Worm (Caenorhabditis elegans): Measurements from ENCODE around the gene D1069.3.

Gene D1069.3

ce11 chrII:347734-348133 lies at the start of gene D1069.3:
TSS of gene D1069.3 (minus strand) at chrII:347891.
- no peak for TF ChIP-seq pha-4 (tag; optimal IDR thresholded peaks at IDR 0.05)
- TF ChIP-seq unc-62 (GFP tag; optimal IDR thresholded peaks at IDR 0.05), result no peak
- peak; percentile 87 for TF ChIP-seq ces-1 (GFP tag; optimal IDR thresholded peaks at IDR 0.05)
- no peak for TF ChIP-seq M03D4.4 (tag; optimal IDR thresholded peaks at IDR 0.05)

- TF ChIP-seq nhr-237 (tag; optimal IDR thresholded peaks at IDR 0.05), result no peak
- no peak for TF ChIP-seq cnd-1 (tag; optimal IDR thresholded peaks at IDR 0.05)
- TF ChIP-seq ceh-43 (GFP tag; optimal IDR thresholded peaks at IDR 0.05), result no peak
- TF ChIP-seq bed-3 (GFP tag; optimal IDR thresholded peaks at IDR 0.05), result no peak
- no peak for TF ChIP-seq lin-32 (GFP tag; optimal IDR thresholded peaks at IDR 0.05)
- TF ChIP-seq nhr-28 (tag; optimal IDR thresholded peaks at IDR 0.05), result no peak
- no peak for TF ChIP-seq tbx-8 (GFP tag; optimal IDR thresholded peaks at IDR 0.05)
- TF ChIP-seq ztf-11 (tag; optimal IDR thresholded peaks at IDR 0.05), result no peak
- no peak for TF ChIP-seq nhr-2 (tag; optimal IDR thresholded peaks at IDR 0.05)
- no peak for TF ChIP-seq mab-5 (tag; optimal IDR thresholded peaks at IDR 0.05)
- no peak for TF ChIP-seq pha-4 (tag; optimal IDR thresholded peaks at IDR 0.05)
- no peak for TF ChIP-seq ceh-39 (tag; optimal IDR thresholded peaks at IDR 0.05)
- no peak for TF ChIP-seq snpc-4 (tag; optimal IDR thresholded peaks at IDR 0.05)
- TF ChIP-seq nhr-76 (tag; optimal IDR thresholded peaks at IDR 0.05), result no peak
- no peak for TF ChIP-seq zip-8 (tag; optimal IDR thresholded peaks at IDR 0.05)
- no peak for TF ChIP-seq unc-120 (tag; optimal IDR thresholded peaks at IDR 0.05; ENCODE audit: poor library complexity, severe bottlenecking)
- TF ChIP-seq mep-1 (tag; optimal IDR thresholded peaks at IDR 0.05), result no peak
Observed at ce11 chrII:388533-388932, 40.8 kb upstream of the D1069.3 start, which contains the start of gene nstp-4. TSS of gene nstp-4 (plus strand) at chrII:388833.

ce11 chrII:387844-388355 lies 40.2 kb upstream of the D1069.3 start:
- TF ChIP-seq nhr-76 (tag; optimal IDR thresholded peaks at IDR 0.05) (no peak), lin-32 (GFP tag; optimal IDR thresholded peaks at IDR 0.05) (no peak)

ce11 chrII:385957-386356 lies 38.3 kb upstream of the D1069.3 start, which contains the start of gene C03H5.3:
TSS of gene C03H5.3 (plus strand) at chrII:386088.
- no peak for TF ChIP-seq blmp-1 (tag; optimal IDR thresholded peaks at IDR 0.05)
- no peak for TF ChIP-seq ham-2 (GFP tag; optimal IDR thresholded peaks at IDR 0.05)
- TF ChIP-seq unc-62 (GFP tag; optimal IDR thresholded peaks at IDR 0.05), result no peak
- TF ChIP-seq snpc-4 (tag; optimal IDR thresholded peaks at IDR 0.05), result no peak
- TF ChIP-seq mep-1 (tag; optimal IDR thresholded peaks at IDR 0.05), result peak; percentile 77
- TF ChIP-seq nhr-237 (tag; optimal IDR thresholded peaks at IDR 0.05), result peak; percentile 35
- peak; percentile 48 for TF ChIP-seq ces-1 (GFP tag; optimal IDR thresholded peaks at IDR 0.05)
- TF ChIP-seq unc-120 (tag; optimal IDR thresholded peaks at IDR 0.05; ENCODE audit: poor library complexity, severe bottlenecking), result no peak
- no peak for TF ChIP-seq mls-2 (tag; optimal IDR thresholded peaks at IDR 0.05)
- no peak for TF ChIP-seq cnd-1 (tag; optimal IDR thresholded peaks at IDR 0.05)
- TF ChIP-seq ceh-83 (GFP tag; optimal IDR thresholded peaks at IDR 0.05), result no peak
- no peak for TF ChIP-seq tbx-8 (GFP tag; optimal IDR thresholded peaks at IDR 0.05)
- TF ChIP-seq lin-13 (tag; optimal IDR thresholded peaks at IDR 0.05), result peak; percentile 24
- TF ChIP-seq nhr-28 (tag; optimal IDR thresholded peaks at IDR 0.05), result no peak
- TF ChIP-seq lsy-2 (tag; optimal IDR thresholded peaks at IDR 0.05), result peak; percentile 10
- TF ChIP-seq pha-4 (tag; optimal IDR thresholded peaks at IDR 0.05), result peak; percentile 22

ce11 chrII:385258-385657 lies 37.6 kb upstream of the D1069.3 start, which contains the start of gene C03H5.5:
TSS of gene C03H5.5 (minus strand) at chrII:385358.
- TF ChIP-seq ceh-43 (GFP tag; optimal IDR thresholded peaks at IDR 0.05) (no peak), lin-13 (tag; optimal IDR thresholded peaks at IDR 0.05) (no peak), lin-32 (GFP tag; optimal IDR thresholded peaks at IDR 0.05) (no peak), unc-39 (tag; optimal IDR thresholded peaks at IDR 0.05) (no peak), lsy-2 (tag; optimal IDR thresholded peaks at IDR 0.05) (no peak), nhr-76 (tag; optimal IDR thresholded peaks at IDR 0.05) (no peak), ztf-11 (tag; optimal IDR thresholded peaks at IDR 0.05) (no peak), mls-2 (tag; optimal IDR thresholded peaks at IDR 0.05) (no peak), bed-3 (GFP tag; optimal IDR thresholded peaks at IDR 0.05) (no peak), tbx-8 (GFP tag; optimal IDR thresholded peaks at IDR 0.05) (no peak), unc-62 (GFP tag; optimal IDR thresholded peaks at IDR 0.05) (no peak), nhr-2 (tag; optimal IDR thresholded peaks at IDR 0.05) (no peak)

ce11 chrII:379935-380334 lies 32.2 kb upstream of the D1069.3 start, which contains the start of gene C03H5.7:
TSS of gene C03H5.7 (plus strand) at chrII:380235.
- TF ChIP-seq ceh-83 (GFP tag; optimal IDR thresholded peaks at IDR 0.05), result no peak
- no peak for TF ChIP-seq tbx-8 (GFP tag; optimal IDR thresholded peaks at IDR 0.05)
- TF ChIP-seq sptf-1 (tag; optimal IDR thresholded peaks at IDR 0.05), result no peak
- TF ChIP-seq nhr-237 (tag; optimal IDR thresholded peaks at IDR 0.05), result no peak
- no peak for TF ChIP-seq unc-62 (GFP tag; optimal IDR thresholded peaks at IDR 0.05)
- TF ChIP-seq lin-13 (tag; optimal IDR thresholded peaks at IDR 0.05), result no peak
- no peak for TF ChIP-seq ztf-11 (tag; optimal IDR thresholded peaks at IDR 0.05)

Data from whole organism, mixed stage, embryonic.